Fruit fly (Drosophila melanogaster) S2 (cell line): ENCODE results near the gene RhoGAP15B.

Experiments used
- CG8478 ChIP-seq: fragments of >200 bp; optimal IDR thresholded peaks from 2 replicates; lab custom pipeline; 2018
- CTCF ChIP-seq, 2 experiments: fragments of >200 bp; optimal IDR thresholded peaks; 2 replicates each; lab custom pipeline; 2018

- no peak for TF ChIP-seq CTCF (optimal IDR thresholded peaks at IDR 0.05; lab: Kevin White, UChicago)
- no peak for TF ChIP-seq CG8478
Measured at dm6 chrX:16945414-16945813, 2.3 kb downstream of the RhoGAP15B start.
